Worm (Caenorhabditis elegans): ENCODE measurements around the gene glt-3.

DNA sequence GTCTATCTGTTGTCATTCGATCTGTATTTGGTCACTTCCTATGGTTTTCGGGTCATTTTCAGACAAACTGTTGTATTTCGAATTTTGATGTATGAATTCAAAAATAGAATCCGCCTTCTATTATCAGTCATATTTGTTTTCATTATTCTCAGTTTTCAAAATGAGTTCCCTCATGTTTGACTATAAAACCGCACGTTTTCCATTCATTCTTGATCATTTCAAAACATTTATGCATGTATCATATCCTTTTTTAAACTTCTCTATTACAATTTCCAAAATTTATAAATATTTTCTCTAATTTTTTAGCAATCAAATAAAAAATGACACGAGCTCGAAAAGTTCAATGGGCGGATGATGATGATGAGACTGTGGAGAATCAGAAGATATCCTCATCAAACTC, 7.7 kb downstream of the glt-3 start, which contains the start of gene K08F4.12:
- TF ChIP-seq med-1 (GFP tag; optimal IDR thresholded peaks at IDR 0.05; ENCODE audit: insufficient read depth): no peak
- no peak for TF ChIP-seq T22C8.4 (GFP tag; IDR thresholded peaks at IDR 0.05)
- no peak for TF ChIP-seq flt-1 (GFP tag; IDR thresholded peaks at IDR 0.05)
- TF ChIP-seq tab-1 (GFP tag; IDR thresholded peaks at IDR 0.05): no peak
- no peak for TF ChIP-seq ztf-29 (GFP tag; IDR thresholded peaks at IDR 0.05)
- no peak for TF ChIP-seq cog-1 (tag; optimal IDR thresholded peaks at IDR 0.05)
- TF ChIP-seq ref-1 (GFP tag; conservative IDR thresholded peaks at IDR 0.05): no peak

All from whole organism, midembryonic.